Worm (Caenorhabditis elegans) whole organism, young adult: ENCODE data around the gene pcn-1.

Experiments used
- B0019.2 ChIP-seq: fragments of 200-800 bp; sonication (Bioruptor generic); conservative IDR thresholded peaks from 2 replicates; pipeline ENCODE4 v1.3.6; 2022; ENCODE audit warnings: missing genetic modification reagents, missing genetic modification characterization, missing compliant biosample characterization
- B0336.3 ChIP-seq: fragments of 200-800 bp; sonication (Bioruptor generic); IDR thresholded peaks from 2 replicates; pipeline ENCODE4 v1.3.6; 2022; ENCODE audit warnings: missing genetic modification characterization, missing compliant biosample characterization
- F10E7.11 ChIP-seq: sonication (generic microtip); optimal IDR thresholded peaks from 2 replicates; lab custom pipeline; 2017; ENCODE audit warnings: mild to moderate bottlenecking, missing genetic modification characterization, moderate library complexity, missing compliant biosample characterization
- F39B2.1 ChIP-seq: fragments of 200-800 bp; sonication (Bioruptor generic); IDR thresholded peaks from 2 replicates; pipeline ENCODE4 v1.3.6; 2022; ENCODE audit warnings: missing genetic modification reagents, missing genetic modification characterization, missing compliant biosample characterization
- F52B5.7 ChIP-seq: sonication (generic microtip); optimal IDR thresholded peaks from 2 replicates; lab custom pipeline; 2016; ENCODE audit warnings: mild to moderate bottlenecking, missing genetic modification characterization, missing compliant biosample characterization
- Y53G8AR.9 ChIP-seq: fragments of 200-800 bp; sonication (Bioruptor generic); conservative IDR thresholded peaks from 2 replicates; pipeline ENCODE4 v1.3.6; 2022; ENCODE audit warnings: missing genetic modification reagents, missing genetic modification characterization, missing compliant biosample characterization
- Y56A3A.18 ChIP-seq: fragments of 200-800 bp; sonication (Bioruptor generic); IDR thresholded peaks from 2 replicates; pipeline ENCODE4 v1.3.6; 2022; ENCODE audit warnings: missing genetic modification reagents, missing genetic modification characterization, missing compliant biosample characterization
- Y95B8A.8 ChIP-seq: fragments of 200-800 bp; sonication (Bioruptor generic); IDR thresholded peaks from 2 replicates; pipeline ENCODE4 v1.3.6; 2022; ENCODE audit warnings: missing genetic modification reagents, missing genetic modification characterization, missing compliant biosample characterization
- ama-1 ChIP-seq, 3 experiments: fragments of 150-350 bp in 1 of 3; sonication (generic microtip) in 2 of 3; optimal IDR thresholded peaks; 2 replicates each; lab custom pipeline; 2014 to 2018; ENCODE audit warnings: missing biosample characterization in 2 of 3, missing genetic modification characterization in 2 of 3, missing genetic modification reagents in 2 of 3
- athp-1 ChIP-seq: sonication (generic microtip); optimal IDR thresholded peaks from 2 replicates; lab custom pipeline; 2017; ENCODE audit warnings: mild to moderate bottlenecking, missing genetic modification characterization, missing compliant biosample characterization
- attf-6 ChIP-seq: fragments of 200-800 bp; sonication (Bioruptor generic); IDR thresholded peaks from 2 replicates; pipeline ENCODE4 v1.3.6; 2022; ENCODE audit warnings: missing genetic modification reagents, missing genetic modification characterization, missing compliant biosample characterization
- bed-1 ChIP-seq: fragments of 200-800 bp; sonication (Bioruptor generic); IDR thresholded peaks from 2 replicates; pipeline ENCODE4 v1.3.6; 2022; ENCODE audit warnings: missing genetic modification reagents, missing genetic modification characterization, missing compliant biosample characterization
- bed-2 ChIP-seq: fragments of 200-800 bp; sonication (Bioruptor generic); IDR thresholded peaks from 2 replicates; pipeline ENCODE4 v1.3.6; 2022; ENCODE audit warnings: missing genetic modification reagents, missing genetic modification characterization, missing compliant biosample characterization
- cebp-1 ChIP-seq, 2 experiments: fragments of 200-800 bp in 1 of 2; sonication (Bioruptor generic) in 1 of 2; sonication (generic microtip) in 1 of 2; IDR thresholded peaks in 1 of 2; optimal IDR thresholded peaks in 1 of 2; 2 replicates each; pipeline versions ENCODE4 v1.3.6 to Lab custom; 2017 to 2022; ENCODE audit warnings: missing compliant biosample characterization in 2 of 2, missing genetic modification characterization in 2 of 2, mild to moderate bottlenecking in 1 of 2, missing genetic modification reagents in 1 of 2, moderate library complexity in 1 of 2
- cebp-2 ChIP-seq: fragments of 200-800 bp; sonication (Bioruptor generic); IDR thresholded peaks from 2 replicates; pipeline ENCODE4 v1.3.6; 2022; ENCODE audit warnings: missing genetic modification characterization, missing compliant biosample characterization
- ceh-100 ChIP-seq: fragments of 200-800 bp; sonication (Bioruptor generic); IDR thresholded peaks from 2 replicates; pipeline ENCODE4 v1.3.6; 2022; ENCODE audit warnings: missing genetic modification reagents, missing genetic modification characterization, missing compliant biosample characterization
- ceh-27 ChIP-seq: fragments of 200-800 bp; sonication (Bioruptor generic); optimal IDR thresholded peaks from 2 replicates; lab custom pipeline; 2018; ENCODE audit warnings: mild to moderate bottlenecking, missing genetic modification characterization, moderate library complexity, missing compliant biosample characterization
- ceh-40 ChIP-seq: fragments of 200-800 bp; sonication (Bioruptor generic); IDR thresholded peaks from 2 replicates; pipeline ENCODE4 v1.3.6; 2022; ENCODE audit warnings: missing genetic modification characterization, missing compliant biosample characterization
- ceh-91 ChIP-seq: fragments of 200-800 bp; sonication (Bioruptor generic); IDR thresholded peaks from 2 replicates; pipeline ENCODE4 v1.3.6; 2022; ENCODE audit warnings: missing genetic modification reagents, missing genetic modification characterization, missing compliant biosample characterization
- egl-18 ChIP-seq: fragments of 200-800 bp; sonication (Bioruptor generic); IDR thresholded peaks from 2 replicates; pipeline ENCODE4 v1.3.6; 2022; ENCODE audit warnings: missing genetic modification reagents, missing genetic modification characterization, missing compliant biosample characterization
- egrh-3 ChIP-seq: fragments of 200-800 bp; sonication (Bioruptor generic); IDR thresholded peaks from 2 replicates; pipeline ENCODE4 v1.3.6; 2022; ENCODE audit warnings: missing genetic modification reagents, missing genetic modification characterization, missing compliant biosample characterization
- ekl-4 ChIP-seq: fragments of 200-800 bp; sonication (Bioruptor generic); IDR thresholded peaks from 2 replicates; pipeline ENCODE4 v1.3.6; 2022; ENCODE audit warnings: missing genetic modification reagents, missing genetic modification characterization, missing compliant biosample characterization
- ets-4 ChIP-seq: fragments of 200-800 bp; sonication (Bioruptor generic); optimal IDR thresholded peaks from 2 replicates; lab custom pipeline; 2018; ENCODE audit warnings: mild to moderate bottlenecking, missing genetic modification characterization, missing compliant biosample characterization
- hlh-26 ChIP-seq: fragments of 200-800 bp; sonication (Bioruptor generic); conservative IDR thresholded peaks from 2 replicates; pipeline ENCODE4 v1.3.6; 2022; ENCODE audit warnings: missing genetic modification reagents, missing genetic modification characterization, missing compliant biosample characterization
- let-607 ChIP-seq, 2 experiments: fragments of 200-800 bp in 1 of 2; sonication (Bioruptor generic) in 1 of 2; sonication (generic microtip) in 1 of 2; optimal IDR thresholded peaks; 2 replicates each; lab custom pipeline; 2016 to 2018; ENCODE audit warnings: mild to moderate bottlenecking in 2 of 2, missing compliant biosample characterization in 2 of 2, missing genetic modification characterization in 2 of 2, moderate library complexity in 2 of 2, missing genotype in 1 of 2
- lin-26 ChIP-seq: fragments of 200-800 bp; sonication (Bioruptor generic); IDR thresholded peaks from 2 replicates; pipeline ENCODE4 v1.3.6; 2022; ENCODE audit warnings: missing genetic modification reagents, missing genetic modification characterization, missing compliant biosample characterization
- lin-54 ChIP-seq: fragments of 200-800 bp; sonication (Bioruptor generic); optimal IDR thresholded peaks from 2 replicates; lab custom pipeline; 2018; ENCODE audit warnings: mild to moderate bottlenecking, missing genetic modification characterization, missing compliant biosample characterization
- mcd-1 ChIP-seq: fragments of 200-800 bp; sonication (Bioruptor generic); IDR thresholded peaks from 2 replicates; pipeline ENCODE4 v1.3.6; 2022; ENCODE audit warnings: missing genetic modification reagents, missing genetic modification characterization, missing compliant biosample characterization
- mxl-1 ChIP-seq: sonication (generic microtip); optimal IDR thresholded peaks from 2 replicates; lab custom pipeline; 2016; ENCODE audit warnings: missing genetic modification characterization, missing compliant biosample characterization
- nfyb-1 ChIP-seq: fragments of 200-800 bp; sonication (Bioruptor generic); IDR thresholded peaks from 2 replicates; pipeline ENCODE4 v1.3.6; 2022; ENCODE audit warnings: missing genetic modification reagents, missing genetic modification characterization, missing compliant biosample characterization
- nhr-120 ChIP-seq: fragments of 200-800 bp; sonication (Bioruptor generic); IDR thresholded peaks from 2 replicates; pipeline ENCODE4 v1.3.6; 2022; ENCODE audit warnings: missing genetic modification characterization, missing compliant biosample characterization
- pbrm-1 ChIP-seq: fragments of 200-800 bp; sonication (Bioruptor generic); IDR thresholded peaks from 2 replicates; pipeline ENCODE4 v1.3.6; 2022; ENCODE audit warnings: missing genetic modification reagents, missing genetic modification characterization, missing compliant biosample characterization
- rpc-1 ChIP-seq, 2 experiments: fragments of 150-350 bp in 1 of 2; sonication (generic microtip) in 1 of 2; optimal IDR thresholded peaks; 2 replicates each; lab custom pipeline; 2014 to 2018; ENCODE audit warnings: missing biosample characterization in 1 of 2, missing genetic modification characterization in 1 of 2, missing genetic modification reagents in 1 of 2, missing genotype in 1 of 2
- sdz-38 ChIP-seq: sonication (generic microtip); optimal IDR thresholded peaks from 2 replicates; lab custom pipeline; 2016; ENCODE audit warnings: missing genotype, missing genetic modification characterization, missing compliant biosample characterization
- zfh-2 ChIP-seq: fragments of 200-800 bp; sonication (Bioruptor generic); conservative IDR thresholded peaks from 2 replicates; pipeline ENCODE4 v1.3.6; 2022; ENCODE audit warnings: missing genetic modification reagents, missing genetic modification characterization, missing compliant biosample characterization
- ztf-28 ChIP-seq: fragments of 200-800 bp; sonication (Bioruptor generic); IDR thresholded peaks from 2 replicates; pipeline ENCODE4 v1.3.6; 2022; ENCODE audit warnings: missing genetic modification reagents, missing genetic modification characterization, missing compliant biosample characterization

Gene pcn-1

ce11 chrIV:4015660-4016059 lies 33.6 kb downstream of the pcn-1 start:
- TF ChIP-seq athp-1 (tag; lab: Kevin White, UChicago) = no peak
- TF ChIP-seq B0019.2 (GFP tag; lab: Robert Waterston, UW) = no peak
- TF ChIP-seq F39B2.1 (GFP tag; lab: Robert Waterston, UW) = no peak
- TF ChIP-seq egl-18 (GFP tag; lab: Robert Waterston, UW) = no peak
- no peak for TF ChIP-seq sdz-38
- TF ChIP-seq pbrm-1 (GFP tag; lab: Robert Waterston, UW) = no peak
- no peak for TF ChIP-seq rpc-1 (optimal IDR thresholded peaks at IDR 0.05; lab: Kevin White, UChicago)
- TF ChIP-seq rpc-1 (tag; optimal IDR thresholded peaks at IDR 0.05; lab: Kevin White, UChicago) = no peak
- TF ChIP-seq lin-54 (GFP tag; lab: Kevin White, UChicago) = no peak
- TF ChIP-seq ceh-91 (GFP tag; lab: Robert Waterston, UW) = no peak
- no peak for TF ChIP-seq ama-1 (optimal IDR thresholded peaks at IDR 0.05; lab: Kevin White, UChicago)
- TF ChIP-seq ama-1 (GFP tag; optimal IDR thresholded peaks at IDR 0.05; lab: Kevin White, UChicago) = no peak
- TF ChIP-seq zfh-2 (GFP tag; lab: Robert Waterston, UW) = no peak
- no peak for TF ChIP-seq F52B5.7
- TF ChIP-seq let-607 (tag; optimal IDR thresholded peaks at IDR 0.05; lab: Kevin White, UChicago) = no peak

ce11 chrIV:4014341-4014826 lies 34.9 kb downstream of the pcn-1 start:
- peak; percentile 73 for TF ChIP-seq Y53G8AR.9 (GFP tag; lab: Robert Waterston, UW)
- 0 out of 2 replicates have a peak, but pooled peaks have one; percentile 45 for TF ChIP-seq ceh-40 (GFP tag; lab: Robert Waterston, UW)
- TF ChIP-seq bed-2 = 0 out of 2 replicates have a peak, but pooled peaks have one; percentile 10
- TF ChIP-seq egrh-3 (GFP tag; lab: Robert Waterston, UW) = peak; percentile 32; the same call in 1 of the 2 replicates
- TF ChIP-seq cebp-2 (GFP tag; lab: Robert Waterston, UW) = 0 out of 2 replicates have a peak, but pooled peaks have one; percentile 47
- 0 out of 2 replicates have a peak, but pooled peaks have one; percentile 61 for TF ChIP-seq bed-1 (GFP tag; lab: Robert Waterston, UW)
- no peak for TF ChIP-seq mxl-1
- 0 out of 2 replicates have a peak, but pooled peaks have one; percentile 17 for TF ChIP-seq zfh-2 (GFP tag; lab: Robert Waterston, UW)
- peak; percentile 9; the same call in 1 of the 2 replicates for TF ChIP-seq ztf-28 (GFP tag; lab: Robert Waterston, UW)
- TF ChIP-seq ekl-4 = 0 out of 2 replicates have a peak, but pooled peaks have one; percentile 24
- TF ChIP-seq B0336.3 (GFP tag; lab: Robert Waterston, UW) = no peak
- 0 out of 2 replicates have a peak, but pooled peaks have one; percentile 33 for TF ChIP-seq nhr-120 (GFP tag; lab: Robert Waterston, UW)
- 0 out of 2 replicates have a peak, but pooled peaks have one; percentile 18 for TF ChIP-seq lin-26
- no peak for TF ChIP-seq ceh-27 (GFP tag; lab: Kevin White, UChicago)
- 0 out of 2 replicates have a peak, but pooled peaks have one; percentile 49 for TF ChIP-seq attf-6 (GFP tag; lab: Robert Waterston, UW)
- TF ChIP-seq cebp-1 (GFP tag; IDR thresholded peaks at IDR 0.05; lab: Robert Waterston, UW) = no peak
- peak; percentile 22 for TF ChIP-seq cebp-1 (tag; optimal IDR thresholded peaks at IDR 0.05; lab: Kevin White, UChicago)
- no peak for TF ChIP-seq hlh-26 (GFP tag; lab: Robert Waterston, UW)
- TF ChIP-seq ama-1 (optimal IDR thresholded peaks at IDR 0.05; lab: Kevin White, UChicago) = no peak
- TF ChIP-seq ama-1 (GFP tag; optimal IDR thresholded peaks at IDR 0.05; lab: Kevin White, UChicago) = peak in 1 of 2 experiments; percentile 63
- 0 out of 2 replicates have a peak, but pooled peaks have one; percentile 73 for TF ChIP-seq Y56A3A.18 (GFP tag; lab: Robert Waterston, UW)
- peak; percentile 45 for TF ChIP-seq mcd-1
- peak; percentile 33 for TF ChIP-seq ceh-100 (GFP tag; lab: Robert Waterston, UW)
- 0 out of 2 replicates have a peak, but pooled peaks have one; percentile 46 for TF ChIP-seq nfyb-1 (GFP tag; lab: Robert Waterston, UW)
- no peak for TF ChIP-seq ets-4
- peak; percentile 11 for TF ChIP-seq lin-54 (GFP tag; lab: Kevin White, UChicago)
- no peak for TF ChIP-seq F10E7.11 (tag; lab: Kevin White, UChicago)
- TF ChIP-seq Y95B8A.8 (GFP tag; lab: Robert Waterston, UW) = 0 out of 2 replicates have a peak, but pooled peaks have one; percentile 18
